Worm (Caenorhabditis elegans) whole organism, midembryonic: ENCODE data around the gene srxa-14.

ENCODE experiments used
- T22C8.4 ChIP-seq: fragments of 200-800 bp; sonication (Bioruptor generic); IDR thresholded peaks from 2 replicates; pipeline ENCODE4 v1.3.6; 2022; ENCODE audit warnings: missing genetic modification characterization, missing compliant biosample characterization
- flt-1 ChIP-seq: fragments of 200-800 bp; sonication (Bioruptor generic); IDR thresholded peaks from 2 replicates; pipeline ENCODE4 v1.3.6; 2022; ENCODE audit warnings: missing genetic modification characterization, missing compliant biosample characterization
- klf-2 ChIP-seq: fragments of 200-800 bp; sonication (Bioruptor generic); conservative IDR thresholded peaks from 2 replicates; pipeline ENCODE4 v1.3.6; 2022; ENCODE audit warnings: missing genetic modification reagents, missing genetic modification characterization, missing compliant biosample characterization
- ztf-23 ChIP-seq: fragments of 200-800 bp; sonication (Bioruptor generic); IDR thresholded peaks from 2 replicates; pipeline ENCODE4 v1.3.6; 2022; ENCODE audit warnings: missing genetic modification reagents, missing genetic modification characterization, missing compliant biosample characterization
- ztf-29 ChIP-seq: fragments of 200-800 bp; sonication (Bioruptor generic); IDR thresholded peaks from 2 replicates; pipeline ENCODE4 v1.3.6; 2022; ENCODE audit warnings: missing genetic modification reagents, missing genetic modification characterization, missing compliant biosample characterization

The srxa-14 gene

DNA sequence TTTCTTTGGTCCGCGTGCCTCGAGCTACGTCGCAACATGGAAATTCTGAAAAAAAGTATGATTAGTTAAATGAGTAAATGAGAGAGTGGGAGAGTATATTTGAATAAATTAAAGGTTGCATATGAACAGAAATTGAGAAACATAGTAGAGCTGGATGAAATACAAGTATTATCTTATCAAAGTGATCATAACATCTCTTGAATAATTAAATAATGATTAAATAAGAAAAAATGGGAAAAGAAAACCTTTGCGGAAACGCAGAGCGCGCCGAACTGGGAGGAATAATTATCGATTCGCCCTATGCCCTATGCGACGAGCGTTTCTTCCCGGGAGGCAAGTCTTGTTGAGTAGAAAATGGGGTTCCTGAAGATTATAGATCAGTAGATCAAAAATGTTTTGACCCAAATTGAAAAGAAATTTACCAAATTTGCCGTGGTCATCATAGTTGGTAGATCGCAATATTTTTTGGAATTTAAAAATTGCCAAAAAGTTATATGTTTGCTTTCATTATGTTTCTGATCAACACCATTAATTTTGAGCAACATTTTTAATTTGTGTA is 50.2 kb downstream of the srxa-14 start, which contains the start of gene F53F8.3:
Gene F53F8.3 (minus strand): TSS at position 51 of the 559 bp plus-strand sequence.
- TF ChIP-seq ztf-23 (GFP tag; lab: Robert Waterston, UW) (no peak), flt-1 (GFP tag; lab: Robert Waterston, UW) (no peak), T22C8.4 (GFP tag; lab: Robert Waterston, UW) (0 out of 2 replicates have a peak, but pooled peaks have one; percentile 26), klf-2 (GFP tag; lab: Robert Waterston, UW) (no peak), ztf-29 (GFP tag; lab: Robert Waterston, UW) (no peak)
